Fruit fly (Drosophila melanogaster) whole organism, embryonic: ENCODE results near the gene CG17364.

Experiments used
- Abd-B ChIP-seq: fragments of 200-800 bp; sonication (Bioruptor generic); optimal IDR thresholded peaks from 2 replicates; lab custom pipeline; 2018; ENCODE audit warnings: missing biosample characterization, mild to moderate bottlenecking, missing genetic modification characterization, moderate library complexity
- Bteb2 ChIP-seq: fragments of 200-800 bp; sonication (Bioruptor generic); optimal IDR thresholded peaks from 2 replicates; lab custom pipeline; 2016; ENCODE audit warnings: missing biosample characterization, missing genetic modification characterization
- CG1024 ChIP-seq: fragments of 200-800 bp; sonication (Bioruptor generic); IDR thresholded peaks from 2 replicates; pipeline ENCODE4 v1.3.6; 2022; ENCODE audit warnings: missing biosample characterization, missing genetic modification characterization
- CG10654 ChIP-seq: fragments of 200-800 bp; sonication (Bioruptor generic); optimal IDR thresholded peaks from 2 replicates; lab custom pipeline; 2016; ENCODE audit warnings: missing biosample characterization, missing genetic modification characterization
- CG11723 ChIP-seq: fragments of 200-800 bp; sonication (Bioruptor generic); optimal IDR thresholded peaks from 2 replicates; lab custom pipeline; 2017; ENCODE audit warnings: missing biosample characterization, mild to moderate bottlenecking, missing genetic modification characterization
- CG12219 ChIP-seq: fragments of 200-800 bp; sonication (Bioruptor generic); optimal IDR thresholded peaks from 3 replicates; lab custom pipeline; 2018; ENCODE audit warnings: missing biosample characterization, mild to moderate bottlenecking, missing genetic modification characterization
- CG13894 ChIP-seq: fragments of 200-800 bp; sonication (Bioruptor generic); optimal IDR thresholded peaks from 3 replicates; lab custom pipeline; 2018; ENCODE audit warnings: missing biosample characterization, mild to moderate bottlenecking, missing genetic modification characterization, moderate library complexity
- CG14050 ChIP-seq: fragments of 200-800 bp; sonication (Bioruptor generic); IDR thresholded peaks from 3 replicates; pipeline ENCODE4 v1.3.6; 2022; ENCODE audit warnings: missing biosample characterization, missing genetic modification characterization
- CG14441 ChIP-seq: fragments of 200-800 bp; sonication (Bioruptor generic); IDR thresholded peaks from 2 replicates; pipeline ENCODE4 v1.3.6; 2022; ENCODE audit warnings: missing biosample characterization, missing genetic modification characterization
- CG1647 ChIP-seq: fragments of 200-800 bp; sonication (Bioruptor generic); optimal IDR thresholded peaks from 3 replicates; lab custom pipeline; 2016; ENCODE audit warnings: missing biosample characterization, missing genetic modification characterization
- CG16779 ChIP-seq: fragments of 200-800 bp; sonication (Bioruptor generic); IDR thresholded peaks from 2 replicates; pipeline ENCODE4 v1.3.6; 2022; ENCODE audit warnings: missing biosample characterization, missing genetic modification characterization
- CG17385 ChIP-seq: fragments of 200-800 bp; sonication (Bioruptor generic); optimal IDR thresholded peaks from 3 replicates; lab custom pipeline; 2018; ENCODE audit warnings: missing biosample characterization, mild to moderate bottlenecking, missing genetic modification characterization
- CG17802 ChIP-seq: fragments of 200-800 bp; sonication (Bioruptor generic); optimal IDR thresholded peaks from 2 replicates; lab custom pipeline; 2018; ENCODE audit warnings: missing biosample characterization, mild to moderate bottlenecking, missing genetic modification characterization, moderate library complexity
- CG17829 ChIP-seq: fragments of 200-800 bp; optimal IDR thresholded peaks from 2 replicates; lab custom pipeline; 2019; ENCODE audit warnings: missing biosample characterization, mild to moderate bottlenecking, missing genetic modification characterization, moderate library complexity
- CG3163 ChIP-seq: fragments of 200-800 bp; sonication (Bioruptor generic); optimal IDR thresholded peaks from 3 replicates; lab custom pipeline; 2016; ENCODE audit warnings: missing biosample characterization, missing genetic modification characterization
- CG32772 ChIP-seq: fragments of 200-800 bp; sonication (Bioruptor generic); IDR thresholded peaks from 2 replicates; pipeline ENCODE4 v1.3.6; 2022; ENCODE audit warnings: missing biosample characterization, missing genetic modification characterization
- CG34376 ChIP-seq: fragments of 200-800 bp; sonication (Bioruptor generic); optimal IDR thresholded peaks from 2 replicates; lab custom pipeline; 2018; ENCODE audit warnings: missing biosample characterization, mild to moderate bottlenecking, missing genetic modification characterization
- CG42726 ChIP-seq: fragments of 200-800 bp; sonication (Bioruptor generic); IDR thresholded peaks from 2 replicates; pipeline ENCODE4 v1.3.6; 2022; ENCODE audit warnings: missing biosample characterization, missing genetic modification characterization; ENCODE audit not compliant: partially characterized antibody
- CG4404 ChIP-seq: fragments of 200-800 bp; sonication (Bioruptor generic); IDR thresholded peaks from 2 replicates; pipeline ENCODE4 v1.3.6; 2022; ENCODE audit warnings: missing biosample characterization, missing genetic modification characterization
- CG5180 ChIP-seq: fragments of 200-800 bp; sonication (Bioruptor generic); optimal IDR thresholded peaks from 3 replicates; lab custom pipeline; 2017; ENCODE audit warnings: missing biosample characterization, missing genetic modification characterization, mild to moderate bottlenecking, moderate library complexity, missing genetic modification reagents
- CG6683 ChIP-seq: fragments of 200-800 bp; sonication (Bioruptor generic); optimal IDR thresholded peaks from 2 replicates; lab custom pipeline; 2017; ENCODE audit warnings: missing biosample characterization, mild to moderate bottlenecking, missing genetic modification characterization, missing genetic modification reagents
- CG7556 ChIP-seq: fragments of 200-800 bp; sonication (Bioruptor generic); optimal IDR thresholded peaks from 2 replicates; lab custom pipeline; 2017; ENCODE audit warnings: missing biosample characterization, mild to moderate bottlenecking, missing genetic modification characterization
- CG7963 ChIP-seq: fragments of 200-800 bp; sonication (Bioruptor generic); IDR thresholded peaks from 3 replicates; pipeline ENCODE4 v1.3.6; 2022; ENCODE audit warnings: missing biosample characterization, missing genetic modification characterization; ENCODE audit not compliant: partially characterized antibody
- CG8290 ChIP-seq, 3 experiments: fragments of 200-800 bp; sonication (Bioruptor generic); optimal IDR thresholded peaks; 2 replicates each; lab custom pipeline; 2016 to 2019; ENCODE audit warnings: missing biosample characterization in 3 of 3, missing genetic modification characterization in 3 of 3, mild to moderate bottlenecking in 2 of 3, moderate library complexity in 1 of 3
- CG8388 ChIP-seq: fragments of 200-800 bp; sonication (Bioruptor generic); optimal IDR thresholded peaks from 2 replicates; lab custom pipeline; 2019; ENCODE audit warnings: missing biosample characterization, mild to moderate bottlenecking, missing genetic modification characterization, moderate library complexity
- HHEX ChIP-seq: fragments of 200-800 bp; sonication (Bioruptor generic); optimal IDR thresholded peaks from 3 replicates; lab custom pipeline; 2017; ENCODE audit warnings: missing biosample characterization, mild to moderate bottlenecking, missing genetic modification characterization, missing genetic modification reagents
- HLH4C ChIP-seq: fragments of 200-800 bp; sonication (Bioruptor generic); IDR thresholded peaks from 3 replicates; pipeline ENCODE4 v1.3.6; 2022; ENCODE audit warnings: missing biosample characterization, missing genetic modification characterization; ENCODE audit not compliant: partially characterized antibody
- HmgD ChIP-seq: fragments of 200-800 bp; sonication (Bioruptor generic); optimal IDR thresholded peaks from 3 replicates; lab custom pipeline; 2016; ENCODE audit warnings: missing biosample characterization, missing genetic modification characterization
- Lim3 ChIP-seq: fragments of 200-800 bp; sonication (Bioruptor generic); IDR thresholded peaks from 2 replicates; pipeline ENCODE4 v1.3.6; 2022; ENCODE audit warnings: missing biosample characterization, missing genetic modification characterization
- NfI ChIP-seq: fragments of 200-800 bp; sonication (Bioruptor generic); optimal IDR thresholded peaks from 3 replicates; lab custom pipeline; 2018; ENCODE audit warnings: missing biosample characterization, mild to moderate bottlenecking, missing genetic modification characterization, moderate library complexity
- Stat92E ChIP-seq, 3 experiments: fragments of >200 bp in 2 of 3; fragments of 200-800 bp in 1 of 3; sonication (Bioruptor generic) in 1 of 3; optimal IDR thresholded peaks; 2 replicates each; lab custom pipeline; 2017 to 2019; ENCODE audit warnings: missing biosample characterization in 3 of 3, missing genetic modification characterization in 3 of 3, mild to moderate bottlenecking in 1 of 3, moderate library complexity in 1 of 3
- Trl ChIP-seq, 3 experiments: fragments of >200 bp in 2 of 3; fragments of 200-800 bp in 1 of 3; sonication (Bioruptor generic) in 1 of 3; optimal IDR thresholded peaks; 2 replicates in 1 of 3; 3 replicates in 2 of 3; lab custom pipeline; 2016 to 2017; ENCODE audit warnings: missing biosample characterization in 1 of 3, missing genetic modification characterization in 1 of 3
- Usf ChIP-seq: fragments of 200-800 bp; sonication (Bioruptor generic); optimal IDR thresholded peaks from 2 replicates; lab custom pipeline; 2017; ENCODE audit warnings: missing genotype, missing biosample characterization, missing genetic modification characterization
- abd-A ChIP-seq: fragments of 200-800 bp; sonication (Bioruptor generic); optimal IDR thresholded peaks from 3 replicates; lab custom pipeline; 2019; ENCODE audit warnings: missing biosample characterization, mild to moderate bottlenecking, missing genetic modification characterization, moderate library complexity
- disco-r ChIP-seq: fragments of 200-800 bp; sonication (Bioruptor generic); optimal IDR thresholded peaks from 2 replicates; lab custom pipeline; 2016; ENCODE audit warnings: missing biosample characterization, missing genetic modification characterization
- dysf ChIP-seq: fragments of 200-800 bp; sonication (Bioruptor generic); IDR thresholded peaks from 3 replicates; pipeline ENCODE4 v1.3.6; 2022; ENCODE audit warnings: missing biosample characterization, missing genetic modification characterization
- fd102C ChIP-seq: fragments of 200-800 bp; sonication (Bioruptor generic); optimal IDR thresholded peaks from 2 replicates; lab custom pipeline; 2018; ENCODE audit warnings: missing biosample characterization, mild to moderate bottlenecking, missing genetic modification characterization, moderate library complexity
- fru ChIP-seq: fragments of >200 bp; optimal IDR thresholded peaks from 2 replicates; lab custom pipeline; 2017
- gro ChIP-seq: fragments of 200-800 bp; sonication (Bioruptor generic); optimal IDR thresholded peaks from 2 replicates; lab custom pipeline; 2016; ENCODE audit warnings: missing biosample characterization, missing genetic modification characterization
- lov ChIP-seq, 2 experiments: fragments of 200-800 bp in 1 of 2; fragments of >200 bp in 1 of 2; sonication (Bioruptor generic) in 1 of 2; IDR thresholded peaks in 1 of 2; optimal IDR thresholded peaks in 1 of 2; 2 replicates in 1 of 2; 3 replicates in 1 of 2; pipeline versions ENCODE4 v1.3.6 to Lab custom; 2017 to 2022; ENCODE audit warnings: missing biosample characterization in 1 of 2, missing genetic modification characterization in 1 of 2
- oc ChIP-seq: fragments of 200-800 bp; sonication (Bioruptor generic); optimal IDR thresholded peaks from 2 replicates; lab custom pipeline; 2018; ENCODE audit warnings: missing biosample characterization, mild to moderate bottlenecking, missing genetic modification characterization, moderate library complexity
- ranshi ChIP-seq: fragments of 200-800 bp; sonication (Bioruptor generic); IDR thresholded peaks from 2 replicates; pipeline ENCODE4 v1.3.6; 2022; ENCODE audit warnings: missing biosample characterization, missing genetic modification characterization
- ro ChIP-seq: fragments of 200-800 bp; sonication (Bioruptor generic); IDR thresholded peaks from 2 replicates; pipeline ENCODE4 v1.3.6; 2022; ENCODE audit warnings: missing biosample characterization, missing genetic modification characterization
- scrt ChIP-seq: fragments of 200-800 bp; sonication (Bioruptor generic); optimal IDR thresholded peaks from 2 replicates; lab custom pipeline; 2018; ENCODE audit warnings: missing biosample characterization, mild to moderate bottlenecking, missing genetic modification characterization, moderate library complexity
- sens ChIP-seq: fragments of 200-800 bp; sonication (Bioruptor generic); peaks from one replicate; lab custom pipeline; 2016; ENCODE audit warnings: missing biosample characterization, missing genetic modification characterization
- stwl ChIP-seq: fragments of 200-800 bp; sonication (Bioruptor generic); optimal IDR thresholded peaks from 3 replicates; lab custom pipeline; 2018; ENCODE audit warnings: missing biosample characterization, mild to moderate bottlenecking, missing genetic modification characterization, moderate library complexity
- usp ChIP-seq: fragments of >200 bp; optimal IDR thresholded peaks from 2 replicates; lab custom pipeline; 2017; ENCODE audit warnings: missing biosample characterization, missing genetic modification characterization
- vfl ChIP-seq: fragments of 200-800 bp; sonication (Bioruptor generic); optimal IDR thresholded peaks from 2 replicates; lab custom pipeline; 2016; ENCODE audit warnings: missing biosample characterization, missing genetic modification characterization

Gene CG17364

dm6 chr3L:14001658-14002523 lies 8.7 kb upstream of the CG17364 start, which contains the start of the genes Nprl3 and upSET (continued):
- TF ChIP-seq scrt (GFP tag; lab: Kevin White, UChicago), result no peak
- peak; percentile 46 for TF ChIP-seq CG17829 (tag; lab: Kevin White, UChicago)
- TF ChIP-seq lov (optimal IDR thresholded peaks at IDR 0.05; lab: Kevin White, UChicago), result no peak
- TF ChIP-seq lov (GFP tag; IDR thresholded peaks at IDR 0.05; lab: Robert Waterston, UW), result no peak
- peak; percentile 77 for TF ChIP-seq CG7963 (GFP tag; lab: Robert Waterston, UW)
- TF ChIP-seq CG42726 (GFP tag; lab: Robert Waterston, UW), result peak; percentile 89
- no peak for TF ChIP-seq CG4404 (GFP tag; lab: Robert Waterston, UW)
- no peak for TF ChIP-seq abd-A (tag; lab: Kevin White, UChicago)
- peak; percentile 9 for TF ChIP-seq HmgD (GFP tag; lab: Kevin White, UChicago)
- no peak for TF ChIP-seq disco-r (GFP tag; lab: Kevin White, UChicago)
- TF ChIP-seq CG13894 (tag; lab: Kevin White, UChicago), result peak; percentile 4
- TF ChIP-seq CG8290 (GFP tag; optimal IDR thresholded peaks at IDR 0.05; lab: Kevin White, UChicago), result no peak
- TF ChIP-seq CG8290 (tag; optimal IDR thresholded peaks at IDR 0.05; lab: Kevin White, UChicago), result no peak
- no peak for TF ChIP-seq Lim3 (GFP tag; lab: Robert Waterston, UW)
- no peak for TF ChIP-seq CG3163 (GFP tag; lab: Kevin White, UChicago)
- TF ChIP-seq vfl (GFP tag; lab: Kevin White, UChicago), result no peak
- TF ChIP-seq CG17385, result no peak
- TF ChIP-seq stwl (tag; lab: Kevin White, UChicago), result peak; percentile 77
- no peak for TF ChIP-seq Usf (GFP tag; lab: Kevin White, UChicago)
- no peak for TF ChIP-seq fd102C (GFP tag; lab: Kevin White, UChicago)
- TF ChIP-seq CG1024, result no peak
- TF ChIP-seq CG5180 (GFP tag; lab: Kevin White, UChicago), result no peak
- no peak for TF ChIP-seq CG10654 (GFP tag; lab: Kevin White, UChicago)
- TF ChIP-seq gro (GFP tag; lab: Kevin White, UChicago), result no peak
- TF ChIP-seq dysf (GFP tag; lab: Robert Waterston, UW), result no peak
- TF ChIP-seq NfI, result peak; percentile 8
- TF ChIP-seq CG6683 (GFP tag; lab: Kevin White, UChicago), result no peak
- no peak for TF ChIP-seq ro (GFP tag; lab: Robert Waterston, UW)
- no peak for TF ChIP-seq CG7556
- no peak for TF ChIP-seq Stat92E (GFP tag; optimal IDR thresholded peaks at IDR 0.05; lab: Kevin White, UChicago)
- TF ChIP-seq Bteb2 (GFP tag; lab: Kevin White, UChicago), result no peak
- TF ChIP-seq CG17802 (tag; lab: Kevin White, UChicago), result no peak
- no peak for TF ChIP-seq ranshi (GFP tag; lab: Robert Waterston, UW)
- peak; percentile 38 for TF ChIP-seq Abd-B (GFP tag; lab: Kevin White, UChicago)
- TF ChIP-seq CG32772 (GFP tag; lab: Robert Waterston, UW), result no peak
- TF ChIP-seq CG14441 (GFP tag; lab: Robert Waterston, UW), result no peak
- TF ChIP-seq CG14050 (GFP tag; lab: Robert Waterston, UW), result no peak
- TF ChIP-seq CG16779, result no peak
- no peak for TF ChIP-seq CG1647 (GFP tag; lab: Kevin White, UChicago)
- peak; percentile 72 for TF ChIP-seq sens
- no peak for TF ChIP-seq fru
- TF ChIP-seq HHEX, result no peak
- no peak for TF ChIP-seq CG11723 (GFP tag; lab: Kevin White, UChicago)
- no peak for TF ChIP-seq CG8388
- TF ChIP-seq CG12219 (GFP tag; lab: Kevin White, UChicago), result no peak
- peak; percentile 79 for TF ChIP-seq HLH4C (GFP tag; lab: Robert Waterston, UW)
- TF ChIP-seq CG34376 (GFP tag; lab: Kevin White, UChicago), result no peak
- TF ChIP-seq usp (GFP tag; lab: Kevin White, UChicago), result no peak
- no peak for TF ChIP-seq oc
- no peak for TF ChIP-seq Trl (optimal IDR thresholded peaks at IDR 0.05; lab: Kevin White, UChicago)
- TF ChIP-seq Trl (GFP tag; optimal IDR thresholded peaks at IDR 0.05; lab: Kevin White, UChicago), result no peak
